Worm (Caenorhabditis elegans): ENCODE data around the gene T16G1.18.

DNA sequence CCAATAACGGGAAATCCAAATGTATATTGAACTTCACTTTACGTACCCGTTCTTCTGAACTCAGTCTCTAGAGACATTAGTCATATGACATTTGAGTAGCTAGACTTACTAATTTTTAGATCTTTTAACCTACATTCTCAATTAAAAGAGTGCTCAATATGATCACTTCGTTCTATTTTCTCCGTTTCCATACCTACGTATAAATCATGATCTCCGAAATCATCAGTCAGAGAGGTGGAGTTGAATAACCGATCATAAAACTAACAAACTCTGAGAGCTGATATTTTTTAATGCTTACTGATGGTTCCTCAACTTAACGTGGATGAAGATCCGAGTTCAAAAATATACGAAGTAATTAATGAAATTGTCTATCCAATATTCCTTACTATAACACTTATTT lies 13.0 kb downstream of the T16G1.18 start, which contains the start of gene srd-35:
- TF ChIP-seq fos-1 (tag; optimal IDR thresholded peaks at IDR 0.05) (no peak), snpc-4 (tag; optimal IDR thresholded peaks at IDR 0.05) (no peak), R02D3.7 (tag; optimal IDR thresholded peaks at IDR 0.05) (no peak), ama-1 (optimal IDR thresholded peaks at IDR 0.05) (no peak), elt-3 (tag; optimal IDR thresholded peaks at IDR 0.05) (no peak), elt-1 (tag; optimal IDR thresholded peaks at IDR 0.05) (no peak), nhr-25 (tag; optimal IDR thresholded peaks at IDR 0.05) (no peak), sea-2 (GFP tag; optimal IDR thresholded peaks at IDR 0.05) (no peak), egl-27 (tag; optimal IDR thresholded peaks at IDR 0.05) (no peak), ztf-11 (tag; optimal IDR thresholded peaks at IDR 0.05) (no peak)

Data from whole organism, L3 larva.